Fruit fly (Drosophila melanogaster) S2 (cell line): ENCODE data around the gene AstCC.

Experiments
- CG8478 ChIP-seq: fragments of >200 bp; optimal IDR thresholded peaks from 2 replicates; lab custom pipeline; 2018
- CTCF ChIP-seq, 2 experiments: fragments of >200 bp; optimal IDR thresholded peaks; 2 replicates each; lab custom pipeline; 2018

- no peak for TF ChIP-seq CTCF (optimal IDR thresholded peaks at IDR 0.05; lab: Kevin White, UChicago)
- TF ChIP-seq CG8478 (lab: Kevin White, UChicago): no peak
Observed at dm6 chr2L:11039548-11040144, 45.4 kb downstream of the AstCC start.
